Fruit fly (Drosophila melanogaster): Measurements from ENCODE around the gene Cdk2.

Cdk2 gene

dm6 chr3R:20773174-20773573 lies 37.8 kb downstream of the Cdk2 start (continued):
- TF ChIP-seq CG11902 (GFP tag; optimal IDR thresholded peaks at IDR 0.05), result no peak
- TF ChIP-seq CG10631 (GFP tag; optimal IDR thresholded peaks at IDR 0.05), result peak; percentile 46
- peak; percentile 17 for TF ChIP-seq fd59A (GFP tag; optimal IDR thresholded peaks at IDR 0.05)
- TF ChIP-seq Hr39 (GFP tag; optimal IDR thresholded peaks at IDR 0.05), result no peak
- TF ChIP-seq vri (GFP tag; optimal IDR thresholded peaks at IDR 0.05), result no peak
- TF ChIP-seq dsx (GFP tag; optimal IDR thresholded peaks at IDR 0.05; ENCODE audit: poor library complexity, severe bottlenecking), result peak; percentile 31
- TF ChIP-seq Sox15 (GFP tag; optimal IDR thresholded peaks at IDR 0.05), result no peak
- no peak for TF ChIP-seq Ets21C (GFP tag; optimal IDR thresholded peaks at IDR 0.05)
- TF ChIP-seq CG8119 (GFP tag; IDR thresholded peaks at IDR 0.05), result 0 out of 3 replicates have a peak, but pooled peaks have one; percentile 17
- peak; percentile 8 for TF ChIP-seq Sox102F (GFP tag; optimal IDR thresholded peaks at IDR 0.05)
- no peak; the same call in 2 of the 3 replicates for TF ChIP-seq eg (GFP tag; IDR thresholded peaks at IDR 0.05)

- TF ChIP-seq Sox14 (GFP tag; optimal IDR thresholded peaks at IDR 0.05), result no peak
- peak; percentile 59 for TF ChIP-seq Eip78C (GFP tag)
- peak; percentile 49 for TF ChIP-seq dsx (GFP tag; optimal IDR thresholded peaks at IDR 0.05; ENCODE audit: poor library complexity, severe bottlenecking)
- TF ChIP-seq Ets96B (tag; optimal IDR thresholded peaks at IDR 0.05), result no peak
- no peak for TF ChIP-seq CG31627 (GFP tag; optimal IDR thresholded peaks at IDR 0.05)
- TF ChIP-seq salr (GFP tag; optimal IDR thresholded peaks at IDR 0.05), result no peak
- TF ChIP-seq CG6163 (GFP tag; IDR thresholded peaks at IDR 0.05), result no peak
- no peak for TF ChIP-seq dac (GFP tag; optimal IDR thresholded peaks at IDR 0.05)
- TF ChIP-seq CG32006 (GFP tag; optimal IDR thresholded peaks at IDR 0.05), result no peak
- no peak for TF ChIP-seq achi (GFP tag; optimal IDR thresholded peaks at IDR 0.05)
- TF ChIP-seq CG6276 (GFP tag; optimal IDR thresholded peaks at IDR 0.05), result no peak
- no peak for TF ChIP-seq CG11902 (GFP tag; optimal IDR thresholded peaks at IDR 0.05)
- TF ChIP-seq CG10669 (GFP tag; optimal IDR thresholded peaks at IDR 0.05), result no peak
- TF ChIP-seq svp (GFP tag), result no peak
- no peak for TF ChIP-seq Smox (GFP tag; optimal IDR thresholded peaks at IDR 0.05)
- TF ChIP-seq CG6792 (GFP tag; optimal IDR thresholded peaks at IDR 0.05), result no peak
- no peak for TF ChIP-seq CG11762 (GFP tag; optimal IDR thresholded peaks at IDR 0.05; ENCODE audit: insufficient read depth)
- TF ChIP-seq Hr39 (GFP tag; optimal IDR thresholded peaks at IDR 0.05), result no peak
- TF ChIP-seq topi (GFP tag; optimal IDR thresholded peaks at IDR 0.05), result no peak
- no peak for TF ChIP-seq CG3032 (tag; optimal IDR thresholded peaks at IDR 0.05)
- TF ChIP-seq eg (GFP tag; IDR thresholded peaks at IDR 0.05), result no peak
- no peak for TF ChIP-seq fkh (GFP tag; optimal IDR thresholded peaks at IDR 0.05)
- TF ChIP-seq ss (GFP tag; optimal IDR thresholded peaks at IDR 0.05), result peak in 1 of 2 experiments; percentile 25
- no peak for TF ChIP-seq esn (GFP tag; optimal IDR thresholded peaks at IDR 0.05)
- no peak for TF ChIP-seq Sox102F (GFP tag; optimal IDR thresholded peaks at IDR 0.05)
- TF ChIP-seq CG8119 (GFP tag; IDR thresholded peaks at IDR 0.05), result no peak
- TF ChIP-seq CG7368 (GFP tag; optimal IDR thresholded peaks at IDR 0.05), result no peak
- TF ChIP-seq net (GFP tag; optimal IDR thresholded peaks at IDR 0.05), result no peak
- TF ChIP-seq CG1621 (tag; optimal IDR thresholded peaks at IDR 0.05), result peak; percentile 75
Observed at dm6 chr3R:20774125-20774524, 38.7 kb downstream of the Cdk2 start.

- TF ChIP-seq CG11762 (GFP tag; optimal IDR thresholded peaks at IDR 0.05; ENCODE audit: insufficient read depth), result peak; percentile 88
- peak; percentile 83 for TF ChIP-seq CG34406 (GFP tag; optimal IDR thresholded peaks at IDR 0.05)
- peak; percentile 94 for TF ChIP-seq dsx (GFP tag; optimal IDR thresholded peaks at IDR 0.05; ENCODE audit: poor library complexity, severe bottlenecking)
- peak; percentile 90 for TF ChIP-seq Lpt (GFP tag; optimal IDR thresholded peaks at IDR 0.05)
- TF ChIP-seq acj6 (GFP tag; optimal IDR thresholded peaks at IDR 0.05), result peak; percentile 16
- peak; percentile 79 for TF ChIP-seq CG32006 (GFP tag; optimal IDR thresholded peaks at IDR 0.05)
- TF ChIP-seq CG4318 (GFP tag; optimal IDR thresholded peaks at IDR 0.05), result peak; percentile 7
- peak; percentile 94 for TF ChIP-seq CG1621 (tag; optimal IDR thresholded peaks at IDR 0.05)
- peak; percentile 71 for TF ChIP-seq OdsH (GFP tag; optimal IDR thresholded peaks at IDR 0.05)
- TF ChIP-seq Sox15 (GFP tag; optimal IDR thresholded peaks at IDR 0.05), result no peak
- peak; percentile 94 for TF ChIP-seq Eip78C (GFP tag)
- TF ChIP-seq CG6163 (GFP tag; IDR thresholded peaks at IDR 0.05), result peak; percentile 99
- no peak for TF ChIP-seq CG10631 (GFP tag; optimal IDR thresholded peaks at IDR 0.05)
- peak; percentile 71 for TF ChIP-seq Met (GFP tag; optimal IDR thresholded peaks at IDR 0.05)
- peak; percentile 52 for TF ChIP-seq Hr4 (GFP tag; optimal IDR thresholded peaks at IDR 0.05)
- peak; percentile 95 for TF ChIP-seq Ets96B (tag; optimal IDR thresholded peaks at IDR 0.05)
- TF ChIP-seq CG6276 (GFP tag; optimal IDR thresholded peaks at IDR 0.05), result peak; percentile 96
- peak; percentile 97 for TF ChIP-seq Eip93F (GFP tag; optimal IDR thresholded peaks at IDR 0.05)
- TF ChIP-seq CG8319 (GFP tag; optimal IDR thresholded peaks at IDR 0.05), result peak; percentile 77
- TF ChIP-seq Ets21C (GFP tag; optimal IDR thresholded peaks at IDR 0.05), result peak; percentile 31
- TF ChIP-seq CG7368 (GFP tag; optimal IDR thresholded peaks at IDR 0.05), result peak; percentile 88
- TF ChIP-seq Blimp-1 (GFP tag; optimal IDR thresholded peaks at IDR 0.05), result peak; percentile 73
- TF ChIP-seq CG15336 (GFP tag; IDR thresholded peaks at IDR 0.05), result peak; percentile 98
- TF ChIP-seq pdm3 (GFP tag; optimal IDR thresholded peaks at IDR 0.05), result peak; percentile 70
Observed at dm6 chr3R:20778285-20778926, 43.0 kb downstream of the Cdk2 start.

All from whole organism, prepupa.